Fruit fly (Drosophila melanogaster) whole organism, embryonic: ENCODE data around the gene capu.

Experiments used
- Atf-2 ChIP-seq: fragments of 200-800 bp; sonication (Bioruptor generic); optimal IDR thresholded peaks from 2 replicates; lab custom pipeline; 2016; ENCODE audit warnings: missing biosample characterization, missing genetic modification characterization
- CG10565 ChIP-seq: fragments of 200-800 bp; sonication (Bioruptor generic); optimal IDR thresholded peaks from 3 replicates; lab custom pipeline; 2016; ENCODE audit warnings: missing biosample characterization, mild to moderate bottlenecking, missing genetic modification characterization
- CG12391 ChIP-seq: fragments of 200-800 bp; sonication (Bioruptor generic); optimal IDR thresholded peaks from 3 replicates; lab custom pipeline; 2018; ENCODE audit warnings: missing biosample characterization, mild to moderate bottlenecking, missing genetic modification characterization, moderate library complexity
- CG12942 ChIP-seq: fragments of 200-800 bp; sonication (Bioruptor generic); optimal IDR thresholded peaks from 3 replicates; lab custom pipeline; 2016; ENCODE audit warnings: missing biosample characterization, missing genetic modification characterization
- CG13287 ChIP-seq: fragments of 200-800 bp; sonication (Bioruptor generic); IDR thresholded peaks from 2 replicates; pipeline ENCODE4 v1.3.6; 2022; ENCODE audit warnings: missing biosample characterization, missing genetic modification characterization; ENCODE audit not compliant: partially characterized antibody
- CG14667 ChIP-seq: fragments of 200-800 bp; sonication (Bioruptor generic); IDR thresholded peaks from 2 replicates; pipeline ENCODE4 v1.3.6; 2022; ENCODE audit warnings: missing biosample characterization, missing genetic modification characterization
- CG15479 ChIP-seq: fragments of 200-800 bp; sonication (Bioruptor generic); optimal IDR thresholded peaks from 3 replicates; lab custom pipeline; 2019; ENCODE audit warnings: missing biosample characterization, mild to moderate bottlenecking, missing genetic modification characterization, moderate library complexity
- CG1602 ChIP-seq: fragments of 200-800 bp; sonication (Bioruptor generic); optimal IDR thresholded peaks from 3 replicates; lab custom pipeline; 2016; ENCODE audit warnings: missing biosample characterization, missing genetic modification characterization
- CG2120 ChIP-seq: fragments of 200-800 bp; sonication (Bioruptor generic); optimal IDR thresholded peaks from 3 replicates; lab custom pipeline; 2016; ENCODE audit warnings: missing biosample characterization, missing genetic modification characterization
- CG3281 ChIP-seq: fragments of 200-800 bp; sonication (Bioruptor generic); optimal IDR thresholded peaks from 3 replicates; lab custom pipeline; 2017; ENCODE audit warnings: missing biosample characterization, mild to moderate bottlenecking, missing genetic modification characterization
- CG33557 ChIP-seq: fragments of 200-800 bp; sonication (Bioruptor generic); optimal IDR thresholded peaks from 2 replicates; lab custom pipeline; 2019; ENCODE audit warnings: missing biosample characterization, mild to moderate bottlenecking, missing genetic modification characterization, moderate library complexity
- CG3995 ChIP-seq: fragments of 200-800 bp; sonication (Bioruptor generic); optimal IDR thresholded peaks from 3 replicates; lab custom pipeline; 2016; ENCODE audit warnings: missing biosample characterization, missing genetic modification characterization
- CG4360 ChIP-seq: fragments of 200-800 bp; sonication (Bioruptor generic); IDR thresholded peaks from 2 replicates; pipeline ENCODE4 v1.3.6; 2022; ENCODE audit warnings: missing biosample characterization, missing genetic modification characterization
- CG6175 ChIP-seq: fragments of 200-800 bp; sonication (Bioruptor generic); IDR thresholded peaks from 3 replicates; pipeline ENCODE4 v1.3.6; 2022; ENCODE audit warnings: missing biosample characterization, missing genetic modification characterization
- CG6765 ChIP-seq: fragments of 200-800 bp; sonication (Bioruptor generic); optimal IDR thresholded peaks from 3 replicates; lab custom pipeline; 2017; ENCODE audit warnings: missing biosample characterization, mild to moderate bottlenecking, missing genetic modification characterization
- CG8290 ChIP-seq, 3 experiments: fragments of 200-800 bp; sonication (Bioruptor generic); optimal IDR thresholded peaks; 2 replicates each; lab custom pipeline; 2016 to 2019; ENCODE audit warnings: missing biosample characterization in 3 of 3, missing genetic modification characterization in 3 of 3, mild to moderate bottlenecking in 2 of 3, moderate library complexity in 1 of 3
- CG8478 ChIP-seq: fragments of >200 bp; optimal IDR thresholded peaks from 2 replicates; lab custom pipeline; 2018
- CG8924 ChIP-seq: fragments of 200-800 bp; optimal IDR thresholded peaks from 3 replicates; lab custom pipeline; 2019; ENCODE audit warnings: missing biosample characterization, mild to moderate bottlenecking, missing genetic modification characterization, moderate library complexity
- Ets97D ChIP-seq: fragments of 200-800 bp; sonication (Bioruptor generic); optimal IDR thresholded peaks from 3 replicates; lab custom pipeline; 2016; ENCODE audit warnings: missing biosample characterization, missing genetic modification characterization
- Fer2 ChIP-seq: fragments of 200-800 bp; sonication (Bioruptor generic); optimal IDR thresholded peaks from 2 replicates; lab custom pipeline; 2018; ENCODE audit warnings: missing biosample characterization, mild to moderate bottlenecking, missing genetic modification characterization, moderate library complexity
- Fer3 ChIP-seq: fragments of 200-800 bp; sonication (Bioruptor generic); optimal IDR thresholded peaks from 2 replicates; lab custom pipeline; 2018; ENCODE audit warnings: missing biosample characterization, mild to moderate bottlenecking, missing genetic modification characterization, moderate library complexity
- Hsf ChIP-seq: fragments of 200-800 bp; sonication (Bioruptor generic); optimal IDR thresholded peaks from 3 replicates; lab custom pipeline; 2016; ENCODE audit warnings: missing biosample characterization, missing genetic modification characterization
- MTF-1 ChIP-seq: fragments of 200-800 bp; sonication (Bioruptor generic); optimal IDR thresholded peaks from 2 replicates; lab custom pipeline; 2018; ENCODE audit warnings: missing biosample characterization, mild to moderate bottlenecking, missing genetic modification characterization, borderline replicate concordance
- Mad ChIP-seq: fragments of 200-800 bp; sonication (Bioruptor generic); optimal IDR thresholded peaks from 2 replicates; lab custom pipeline; 2016; ENCODE audit warnings: missing biosample characterization, missing genetic modification characterization
- Mrtf ChIP-seq: fragments of 200-800 bp; sonication (Bioruptor generic); IDR thresholded peaks from 3 replicates; pipeline ENCODE4 v1.3.6; 2022; ENCODE audit warnings: missing biosample characterization, missing genetic modification characterization
- Scr ChIP-seq: fragments of 200-800 bp; sonication (Bioruptor generic); IDR thresholded peaks from 2 replicates; pipeline ENCODE4 v1.3.6; 2022; ENCODE audit warnings: missing biosample characterization, missing genetic modification characterization; ENCODE audit not compliant: partially characterized antibody
- Sry-β ChIP-seq: fragments of 200-800 bp; sonication (Bioruptor generic); optimal IDR thresholded peaks from 2 replicates; lab custom pipeline; 2018; ENCODE audit warnings: missing biosample characterization, mild to moderate bottlenecking, missing genetic modification characterization, moderate library complexity
- Vsx1 ChIP-seq: fragments of 200-800 bp; sonication (Bioruptor generic); optimal IDR thresholded peaks from 2 replicates; lab custom pipeline; 2017; ENCODE audit warnings: missing biosample characterization, mild to moderate bottlenecking, missing genetic modification characterization, missing genetic modification reagents
- amos ChIP-seq: fragments of 200-800 bp; sonication (Bioruptor generic); IDR thresholded peaks from 2 replicates; pipeline ENCODE4 v1.3.6; 2022; ENCODE audit warnings: missing biosample characterization, missing genetic modification characterization; ENCODE audit not compliant: partially characterized antibody
- az2 ChIP-seq: fragments of 200-800 bp; sonication (Bioruptor generic); optimal IDR thresholded peaks from 3 replicates; lab custom pipeline; 2016; ENCODE audit warnings: missing biosample characterization, missing genetic modification characterization
- bowl ChIP-seq: fragments of 200-800 bp; sonication (Bioruptor generic); IDR thresholded peaks from 2 replicates; pipeline ENCODE4 v1.3.6; 2022; ENCODE audit warnings: missing biosample characterization, missing genetic modification characterization
- croc ChIP-seq: fragments of 200-800 bp; sonication (Bioruptor generic); conservative IDR thresholded peaks from 3 replicates; pipeline ENCODE4 v1.3.6; 2022; ENCODE audit warnings: missing biosample characterization, missing genetic modification characterization
- crol ChIP-seq: fragments of 200-800 bp; sonication (Bioruptor generic); IDR thresholded peaks from 2 replicates; pipeline ENCODE4 v1.3.6; 2022; ENCODE audit warnings: missing biosample characterization, missing genetic modification characterization
- dmrt11E ChIP-seq: fragments of 200-800 bp; sonication (Bioruptor generic); optimal IDR thresholded peaks from 3 replicates; lab custom pipeline; 2018; ENCODE audit warnings: missing biosample characterization, mild to moderate bottlenecking, missing genetic modification characterization, moderate library complexity
- fd102C ChIP-seq: fragments of 200-800 bp; sonication (Bioruptor generic); optimal IDR thresholded peaks from 2 replicates; lab custom pipeline; 2018; ENCODE audit warnings: missing biosample characterization, mild to moderate bottlenecking, missing genetic modification characterization, moderate library complexity
- grau ChIP-seq: fragments of 200-800 bp; optimal IDR thresholded peaks from 3 replicates; lab custom pipeline; 2019; ENCODE audit warnings: missing biosample characterization, mild to moderate bottlenecking, missing genetic modification characterization, moderate library complexity
- h ChIP-seq: fragments of >200 bp; optimal IDR thresholded peaks from 2 replicates; lab custom pipeline; 2017
- nerfin-2 ChIP-seq: fragments of 200-800 bp; sonication (Bioruptor generic); IDR thresholded peaks from 2 replicates; pipeline ENCODE4 v1.3.6; 2022; ENCODE audit warnings: missing biosample characterization, missing genetic modification characterization; ENCODE audit not compliant: partially characterized antibody
- pita ChIP-seq: fragments of 200-800 bp; sonication (Bioruptor generic); optimal IDR thresholded peaks from 2 replicates; lab custom pipeline; 2017; ENCODE audit warnings: missing biosample characterization, mild to moderate bottlenecking, missing genetic modification characterization
- ranshi ChIP-seq: fragments of 200-800 bp; sonication (Bioruptor generic); IDR thresholded peaks from 2 replicates; pipeline ENCODE4 v1.3.6; 2022; ENCODE audit warnings: missing biosample characterization, missing genetic modification characterization
- sens ChIP-seq: fragments of 200-800 bp; sonication (Bioruptor generic); peaks from one replicate; lab custom pipeline; 2016; ENCODE audit warnings: missing biosample characterization, missing genetic modification characterization
- shn ChIP-seq: fragments of 200-800 bp; sonication (Bioruptor generic); optimal IDR thresholded peaks from 3 replicates; lab custom pipeline; 2016; ENCODE audit warnings: missing biosample characterization, missing genetic modification characterization
- slbo ChIP-seq: fragments of 200-800 bp; sonication (Bioruptor generic); IDR thresholded peaks from 2 replicates; pipeline ENCODE4 v1.3.6; 2022; ENCODE audit warnings: missing biosample characterization, missing genetic modification characterization
- tll ChIP-seq, 2 experiments: fragments of 200-800 bp in 1 of 2; fragments of >200 bp in 1 of 2; sonication (Bioruptor generic) in 1 of 2; optimal IDR thresholded peaks; 2 replicates each; lab custom pipeline; 2017 to 2019; ENCODE audit warnings: missing biosample characterization in 2 of 2, missing genetic modification characterization in 2 of 2, mild to moderate bottlenecking in 1 of 2, moderate library complexity in 1 of 2
- trem ChIP-seq: fragments of 200-800 bp; optimal IDR thresholded peaks from 3 replicates; lab custom pipeline; 2019; ENCODE audit warnings: missing biosample characterization, mild to moderate bottlenecking, missing genetic modification characterization, moderate library complexity
- tx ChIP-seq: fragments of 200-800 bp; sonication (Bioruptor generic); optimal IDR thresholded peaks from 2 replicates; lab custom pipeline; 2016; ENCODE audit warnings: missing biosample characterization, missing genetic modification characterization
- vfl ChIP-seq: fragments of 200-800 bp; sonication (Bioruptor generic); optimal IDR thresholded peaks from 2 replicates; lab custom pipeline; 2016; ENCODE audit warnings: missing biosample characterization, missing genetic modification characterization
- yki ChIP-seq: fragments of >200 bp; optimal IDR thresholded peaks from 3 replicates; lab custom pipeline; 2018
- zen ChIP-seq: fragments of 200-800 bp; sonication (Bioruptor generic); optimal IDR thresholded peaks from 3 replicates; lab custom pipeline; 2018; ENCODE audit warnings: missing biosample characterization, mild to moderate bottlenecking, missing genetic modification characterization, moderate library complexity
- zfh1 ChIP-seq: fragments of 200-800 bp; sonication (Bioruptor generic); IDR thresholded peaks from 3 replicates; pipeline ENCODE4 v1.3.6; 2022; ENCODE audit warnings: missing biosample characterization, missing genetic modification characterization

Gene capu

DNA sequence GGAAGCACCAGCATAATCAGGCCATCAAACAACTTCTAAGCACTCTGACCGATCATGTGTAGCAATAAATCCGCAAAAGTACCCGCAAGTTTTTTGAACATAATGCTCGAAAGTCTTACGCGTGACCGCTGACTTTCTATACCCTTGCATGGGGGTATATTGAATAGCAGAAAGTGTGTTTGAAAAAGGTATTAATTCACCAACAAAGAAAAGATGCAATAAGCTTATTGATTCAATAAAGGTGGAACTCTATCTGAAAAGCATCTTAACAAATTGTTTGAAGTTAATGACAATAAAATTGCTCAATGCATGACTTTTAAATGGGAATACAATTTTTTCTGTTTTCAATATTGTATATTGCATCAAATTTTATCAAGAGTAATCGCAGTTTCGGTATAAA lies 71.0 kb downstream of the capu start (continued):
- no peak for TF ChIP-seq Sry-β
- TF ChIP-seq grau = peak; percentile 35
- no peak for TF ChIP-seq Ets97D (GFP tag; lab: Kevin White, UChicago)
- no peak for TF ChIP-seq shn (GFP tag; lab: Kevin White, UChicago)
- no peak for TF ChIP-seq tx (GFP tag; lab: Kevin White, UChicago)
- no peak for TF ChIP-seq vfl (GFP tag; lab: Kevin White, UChicago)
- TF ChIP-seq CG6175 (GFP tag; lab: Robert Waterston, UW) = no peak
- TF ChIP-seq h (lab: Kevin White, UChicago) = no peak
- no peak for TF ChIP-seq Atf-2 (GFP tag; lab: Kevin White, UChicago)
- TF ChIP-seq dmrt11E (tag; lab: Kevin White, UChicago) = peak; percentile 8
- TF ChIP-seq Hsf (GFP tag; lab: Kevin White, UChicago) = no peak
- no peak for TF ChIP-seq CG4360 (GFP tag; lab: Robert Waterston, UW)
- no peak for TF ChIP-seq CG12942
- no peak for TF ChIP-seq CG1602 (GFP tag; lab: Kevin White, UChicago)
- TF ChIP-seq slbo (GFP tag; lab: Robert Waterston, UW) = 0 out of 2 replicates have a peak, but pooled peaks have one; percentile 6
- no peak for TF ChIP-seq pita (GFP tag; lab: Kevin White, UChicago)
- TF ChIP-seq CG8290 (GFP tag; optimal IDR thresholded peaks at IDR 0.05; lab: Kevin White, UChicago) = no peak
- no peak for TF ChIP-seq CG8290 (tag; optimal IDR thresholded peaks at IDR 0.05; lab: Kevin White, UChicago)
- TF ChIP-seq Fer2 (tag; lab: Kevin White, UChicago) = no peak
- no peak for TF ChIP-seq Mrtf (GFP tag; lab: Robert Waterston, UW)
- no peak for TF ChIP-seq CG8478 (lab: Kevin White, UChicago)
- no peak for TF ChIP-seq bowl (GFP tag; lab: Robert Waterston, UW)
- TF ChIP-seq CG3995 = no peak
- no peak for TF ChIP-seq amos
- no peak for TF ChIP-seq CG10565 (GFP tag; lab: Kevin White, UChicago)
- TF ChIP-seq Vsx1 = no peak
- TF ChIP-seq CG14667 (GFP tag; lab: Robert Waterston, UW) = no peak
- TF ChIP-seq zfh1 = no peak
- TF ChIP-seq yki = no peak
- no peak for TF ChIP-seq crol (GFP tag; lab: Robert Waterston, UW)
- TF ChIP-seq trem (tag; lab: Kevin White, UChicago) = no peak
- no peak for TF ChIP-seq az2
- no peak for TF ChIP-seq ranshi (GFP tag; lab: Robert Waterston, UW)
- TF ChIP-seq CG12391 (tag; lab: Kevin White, UChicago) = no peak
- TF ChIP-seq sens (GFP tag; lab: Kevin White, UChicago) = peak; percentile 75
- no peak for TF ChIP-seq fd102C

DNA sequence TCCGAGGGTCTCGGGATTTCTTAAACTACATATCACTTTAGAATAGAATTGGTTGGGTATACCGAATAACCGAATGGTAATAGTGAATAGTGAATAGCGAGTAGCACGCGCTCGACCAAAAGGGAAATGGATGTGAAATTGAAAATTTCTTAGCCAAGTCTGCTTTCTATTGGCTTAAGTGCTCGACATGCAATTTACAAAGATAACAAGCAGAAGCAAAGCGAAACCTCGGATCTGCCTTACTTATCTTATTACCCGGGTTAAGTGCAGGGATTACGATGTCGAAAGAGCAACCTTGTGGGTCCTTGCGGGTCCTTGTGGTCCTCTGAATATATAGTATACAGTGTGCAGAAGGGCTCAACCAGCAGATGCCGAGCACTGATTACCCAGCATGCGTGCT lies 73.4 kb downstream of the capu start:
- TF ChIP-seq zen (peak; percentile 23), tll (GFP tag; optimal IDR thresholded peaks at IDR 0.05; lab: Kevin White, UChicago) (peak in 1 of 2 experiments; percentile 75), MTF-1 (GFP tag; lab: Kevin White, UChicago) (no peak), CG15479 (GFP tag; lab: Kevin White, UChicago) (peak; percentile 58)

DNA sequence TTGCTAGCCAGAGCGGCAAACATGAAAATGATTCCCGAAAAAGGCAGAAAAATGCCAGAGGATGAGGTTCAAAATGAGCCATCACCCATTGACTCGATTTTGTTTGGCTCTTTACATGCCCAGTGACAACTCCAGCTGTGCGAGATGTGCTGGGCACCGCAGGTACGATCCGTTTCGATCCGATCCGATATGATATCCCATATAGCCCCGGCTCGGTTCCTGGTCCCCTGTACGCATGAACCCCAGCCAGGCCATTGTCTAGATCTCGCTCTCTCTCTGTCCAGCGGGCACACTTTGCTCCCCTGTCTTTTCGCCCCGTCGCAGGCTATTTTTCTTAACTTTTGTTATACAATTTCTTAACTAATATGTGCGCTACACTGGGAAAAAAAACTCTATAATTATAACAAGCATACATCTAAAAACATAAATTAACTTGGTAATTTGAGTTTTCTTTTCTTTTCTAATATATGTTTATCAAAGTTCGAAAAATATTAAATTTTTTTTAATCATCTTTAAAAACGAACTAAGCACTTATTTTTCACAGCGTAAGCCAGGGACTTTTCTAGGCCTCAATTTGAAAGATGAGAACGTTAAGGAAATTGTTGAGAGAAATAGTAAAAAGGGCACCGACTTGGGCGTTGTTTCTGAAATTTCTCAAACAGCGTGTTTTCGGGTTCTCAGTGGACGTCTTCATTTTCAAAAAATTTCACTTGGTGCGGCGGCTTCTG lies 75.1 kb downstream of the capu start:
- peak; percentile 77 for TF ChIP-seq croc (GFP tag; lab: Robert Waterston, UW)
- TF ChIP-seq Fer3 (tag; lab: Kevin White, UChicago) = no peak
- no peak for TF ChIP-seq CG2120 (GFP tag; lab: Kevin White, UChicago)
- no peak for TF ChIP-seq nerfin-2
- TF ChIP-seq yki = no peak
- peak; percentile 95 for TF ChIP-seq CG8924 (tag; lab: Kevin White, UChicago)
- peak; percentile 27 for TF ChIP-seq Mad
- TF ChIP-seq Scr (GFP tag; lab: Robert Waterston, UW) = no peak
- no peak for TF ChIP-seq CG13287
- no peak for TF ChIP-seq CG6765 (GFP tag; lab: Kevin White, UChicago)
- TF ChIP-seq CG3281 = no peak
- TF ChIP-seq CG33557 (GFP tag; lab: Kevin White, UChicago) = peak; percentile 98
- TF ChIP-seq CG1602 (GFP tag; lab: Kevin White, UChicago) = peak; percentile 79
